Fruit fly (Drosophila melanogaster): ENCODE measurements around the gene Ddc.
A peak's percentile ranks its signal among the peaks of the same experiment; 100 is the strongest.

DNA sequence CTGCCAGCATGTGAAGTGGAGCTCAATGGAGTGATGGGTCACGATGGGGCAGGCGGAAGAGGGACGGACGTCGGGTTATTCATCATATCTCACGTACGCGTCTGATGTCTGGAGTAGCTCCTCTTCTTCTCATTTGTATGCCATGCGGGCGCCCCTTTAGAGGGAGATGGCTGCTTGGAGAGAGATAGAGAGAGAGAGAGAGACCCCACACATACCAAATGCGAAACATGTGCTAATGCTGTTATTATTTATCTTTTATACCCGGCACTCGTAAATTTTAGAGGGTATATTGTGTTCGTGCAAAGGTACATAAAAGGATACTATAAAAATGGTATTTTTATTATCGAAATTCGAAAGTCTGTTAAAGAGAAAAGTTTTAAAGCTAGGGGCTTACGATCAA lies 25.9 kb upstream of the Ddc start:
- TF ChIP-seq EcR (GFP tag; optimal IDR thresholded peaks at IDR 0.05): peak; percentile 76
- TF ChIP-seq Snoo (tag; optimal IDR thresholded peaks at IDR 0.05): no peak
- TF ChIP-seq gl (tag; optimal IDR thresholded peaks at IDR 0.05): no peak
- no peak for TF ChIP-seq D1 (tag; optimal IDR thresholded peaks at IDR 0.05)
- no peak for TF ChIP-seq CG4496 (GFP tag; IDR thresholded peaks at IDR 0.05)
- TF ChIP-seq CG9948 (tag; optimal IDR thresholded peaks at IDR 0.05): no peak
- TF ChIP-seq CG15710 (tag; optimal IDR thresholded peaks at IDR 0.05): no peak
- no peak for TF ChIP-seq CG34367 (tag; optimal IDR thresholded peaks at IDR 0.05)
- no peak for TF ChIP-seq CG12605 (GFP tag; IDR thresholded peaks at IDR 0.05)
- peak; percentile 67 for TF ChIP-seq CG13204 (GFP tag; optimal IDR thresholded peaks at IDR 0.05)
